Worm (Caenorhabditis elegans): ENCODE measurements around the gene cgt-3.

cgt-3 gene

ce11 chrII:5952214-5952613, 41.1 kb downstream of the cgt-3 start:
- TF ChIP-seq nfya-1 (tag; optimal IDR thresholded peaks at IDR 0.05; ENCODE audit: insufficient read depth) (peak; percentile 35), unc-62 (GFP tag; optimal IDR thresholded peaks at IDR 0.05) (no peak), lin-39 (tag; optimal IDR thresholded peaks at IDR 0.05) (peak; percentile 54)

ce11 chrII:5955638-5956167, 44.6 kb downstream of the cgt-3 start:
- TF ChIP-seq nfya-1 (tag; optimal IDR thresholded peaks at IDR 0.05; ENCODE audit: insufficient read depth) (peak; percentile 14), egl-5 (tag; optimal IDR thresholded peaks at IDR 0.05) (peak; percentile 30), egl-27 (tag; optimal IDR thresholded peaks at IDR 0.05) (no peak), nhr-77 (tag; optimal IDR thresholded peaks at IDR 0.05) (no peak), fkh-10 (GFP tag; optimal IDR thresholded peaks at IDR 0.05) (no peak), ceh-28 (tag; optimal IDR thresholded peaks at IDR 0.05) (no peak), daf-12 (tag; optimal IDR thresholded peaks at IDR 0.05) (no peak), nhr-76 (tag; optimal IDR thresholded peaks at IDR 0.05) (no peak), nhr-25 (tag; optimal IDR thresholded peaks at IDR 0.05) (no peak), fkh-2 (tag; optimal IDR thresholded peaks at IDR 0.05) (no peak), lsy-12 (tag; optimal IDR thresholded peaks at IDR 0.05) (no peak), sea-2 (GFP tag; optimal IDR thresholded peaks at IDR 0.05) (no peak), nhr-237 (tag; optimal IDR thresholded peaks at IDR 0.05) (no peak), lin-15B (tag; optimal IDR thresholded peaks at IDR 0.05) (no peak), unc-39 (tag; optimal IDR thresholded peaks at IDR 0.05) (no peak), zag-1 (tag; optimal IDR thresholded peaks at IDR 0.05) (no peak), ama-1 (optimal IDR thresholded peaks at IDR 0.05) (no peak), mml-1 (tag; optimal IDR thresholded peaks at IDR 0.05) (no peak), ceh-16 (tag; optimal IDR thresholded peaks at IDR 0.05) (no peak), R02D3.7 (tag; optimal IDR thresholded peaks at IDR 0.05) (no peak), tbx-2 (tag; optimal IDR thresholded peaks at IDR 0.05) (no peak), pqm-1 (tag; optimal IDR thresholded peaks at IDR 0.05) (no peak), nhr-28 (tag; optimal IDR thresholded peaks at IDR 0.05) (no peak), elt-2 (tag; optimal IDR thresholded peaks at IDR 0.05) (no peak), nhr-23 (tag; optimal IDR thresholded peaks at IDR 0.05) (no peak), elt-1 (tag; optimal IDR thresholded peaks at IDR 0.05) (no peak), pha-4 (tag; optimal IDR thresholded peaks at IDR 0.05) (no peak), lin-39 (tag; optimal IDR thresholded peaks at IDR 0.05) (peak; percentile 39), nhr-43 (tag; optimal IDR thresholded peaks at IDR 0.05; ENCODE audit: poor library complexity, severe bottlenecking) (no peak), hmg-11 (tag; optimal IDR thresholded peaks at IDR 0.05) (no peak), unc-62 (GFP tag; optimal IDR thresholded peaks at IDR 0.05) (peak; percentile 12), jun-1 (tag; optimal IDR thresholded peaks at IDR 0.05) (no peak), nhr-12 (tag; optimal IDR thresholded peaks at IDR 0.05) (no peak), ztf-4 (tag; optimal IDR thresholded peaks at IDR 0.05) (no peak)

ce11 chrII:5956583-5956982, 45.5 kb downstream of the cgt-3 start, which contains the start of gene casy-1:
casy-1 (minus strand) TSS chrII:5956683.
- TF ChIP-seq snpc-4 (tag; optimal IDR thresholded peaks at IDR 0.05) (no peak), nhr-28 (tag; optimal IDR thresholded peaks at IDR 0.05) (no peak), nhr-23 (tag; optimal IDR thresholded peaks at IDR 0.05) (no peak), mdl-1 (tag; optimal IDR thresholded peaks at IDR 0.05) (no peak), nhr-11 (tag; optimal IDR thresholded peaks at IDR 0.05) (no peak), R02D3.7 (tag; optimal IDR thresholded peaks at IDR 0.05) (no peak), fos-1 (tag; optimal IDR thresholded peaks at IDR 0.05) (no peak), tbx-2 (tag; optimal IDR thresholded peaks at IDR 0.05) (no peak), nhr-77 (tag; optimal IDR thresholded peaks at IDR 0.05) (no peak), daf-12 (tag; optimal IDR thresholded peaks at IDR 0.05) (no peak), elt-1 (tag; optimal IDR thresholded peaks at IDR 0.05) (no peak), elt-2 (tag; optimal IDR thresholded peaks at IDR 0.05) (no peak), nhr-67 (tag; optimal IDR thresholded peaks at IDR 0.05) (no peak), unc-39 (tag; optimal IDR thresholded peaks at IDR 0.05) (no peak), ZK546.5 (tag; optimal IDR thresholded peaks at IDR 0.05) (no peak), lin-39 (tag; optimal IDR thresholded peaks at IDR 0.05) (no peak), nfya-1 (tag; optimal IDR thresholded peaks at IDR 0.05; ENCODE audit: insufficient read depth) (no peak), eor-1 (tag; optimal IDR thresholded peaks at IDR 0.05) (no peak)
